Worm (Caenorhabditis elegans) whole organism, late embryonic: ENCODE results near the gene gcy-22.

Source experiments
- C08G9.2 ChIP-seq: sonication (generic microtip); optimal IDR thresholded peaks from 2 replicates; lab custom pipeline; 2016; ENCODE audit warnings: mild to moderate bottlenecking, missing genetic modification characterization, moderate library complexity, missing compliant biosample characterization
- K09A11.1 ChIP-seq: sonication (generic microtip); optimal IDR thresholded peaks from 2 replicates; lab custom pipeline; 2017; ENCODE audit warnings: antibody characterized with exemption, mild to moderate bottlenecking, missing genetic modification characterization, missing compliant biosample characterization; ENCODE audit not compliant: insufficient read depth
- Y22D7AL.16 ChIP-seq: sonication (generic microtip); optimal IDR thresholded peaks from 2 replicates; lab custom pipeline; 2016; ENCODE audit warnings: missing genetic modification characterization, missing compliant biosample characterization
- ceh-18 ChIP-seq: sonication (generic microtip); optimal IDR thresholded peaks from 2 replicates; lab custom pipeline; 2016; ENCODE audit warnings: missing genetic modification characterization, missing compliant biosample characterization
- ceh-22 ChIP-seq: sonication (generic microtip); optimal IDR thresholded peaks from 2 replicates; lab custom pipeline; 2017; ENCODE audit warnings: missing biosample characterization, missing genetic modification characterization
- ceh-30 ChIP-seq: fragments of 150-350 bp; optimal IDR thresholded peaks from 2 replicates; lab custom pipeline; 2014; ENCODE audit warnings: missing biosample characterization, missing genetic modification characterization
- ceh-31 ChIP-seq: sonication (generic microtip); optimal IDR thresholded peaks from 2 replicates; lab custom pipeline; 2016; ENCODE audit warnings: missing genetic modification characterization, missing compliant biosample characterization
- ceh-34 ChIP-seq: sonication (generic microtip); optimal IDR thresholded peaks from 2 replicates; lab custom pipeline; 2016; ENCODE audit warnings: mild to moderate bottlenecking, missing genetic modification characterization, missing compliant biosample characterization
- ceh-45 ChIP-seq: fragments of 200-800 bp; sonication (Bioruptor generic); IDR thresholded peaks from 2 replicates; pipeline ENCODE4 v1.3.6; 2022; ENCODE audit warnings: missing genetic modification reagents, missing genetic modification characterization, missing compliant biosample characterization
- ceh-6 ChIP-seq: fragments of 200-800 bp; sonication (Bioruptor generic); optimal IDR thresholded peaks from 2 replicates; lab custom pipeline; 2018; ENCODE audit warnings: mild to moderate bottlenecking, missing genetic modification characterization, missing compliant biosample characterization
- ceh-9 ChIP-seq: sonication (generic microtip); optimal IDR thresholded peaks from 2 replicates; lab custom pipeline; 2016; ENCODE audit warnings: mild to moderate bottlenecking, missing genetic modification characterization, inconsistent platforms, missing compliant biosample characterization
- elt-4 ChIP-seq: sonication (generic microtip); optimal IDR thresholded peaks from 2 replicates; lab custom pipeline; 2016; ENCODE audit warnings: missing genetic modification characterization, missing compliant biosample characterization
- eyg-1 ChIP-seq: sonication (generic microtip); optimal IDR thresholded peaks from 2 replicates; lab custom pipeline; 2016; ENCODE audit warnings: missing genotype, missing genetic modification characterization, missing compliant biosample characterization
- fax-1 ChIP-seq: sonication (generic microtip); optimal IDR thresholded peaks from 2 replicates; lab custom pipeline; 2016; ENCODE audit warnings: missing genotype, missing genetic modification characterization, missing compliant biosample characterization
- fkh-10 ChIP-seq: fragments of 150-350 bp; optimal IDR thresholded peaks from 2 replicates; lab custom pipeline; 2014; ENCODE audit warnings: missing biosample characterization, missing genetic modification reagents, missing genetic modification characterization
- hlh-13 ChIP-seq: fragments of 200-800 bp; sonication (Bioruptor generic); optimal IDR thresholded peaks from 2 replicates; lab custom pipeline; 2018; ENCODE audit warnings: mild to moderate bottlenecking, missing genetic modification characterization, missing compliant biosample characterization
- hlh-15 ChIP-seq: sonication (generic microtip); optimal IDR thresholded peaks from 2 replicates; lab custom pipeline; 2016; ENCODE audit warnings: missing genetic modification characterization, missing compliant biosample characterization
- hlh-6 ChIP-seq: sonication (generic microtip); optimal IDR thresholded peaks from 2 replicates; lab custom pipeline; 2016; ENCODE audit warnings: missing genotype, missing genetic modification characterization, missing compliant biosample characterization
- hlh-8 ChIP-seq: sonication (generic microtip); optimal IDR thresholded peaks from 2 replicates; lab custom pipeline; 2016; ENCODE audit warnings: missing genotype, missing genetic modification characterization, missing compliant biosample characterization
- lin-11 ChIP-seq: fragments of 200-800 bp; sonication (Bioruptor generic); optimal IDR thresholded peaks from 2 replicates; lab custom pipeline; 2018; ENCODE audit warnings: mild to moderate bottlenecking, missing genetic modification characterization, missing compliant biosample characterization
- mec-3 ChIP-seq: sonication (generic microtip); optimal IDR thresholded peaks from 2 replicates; lab custom pipeline; 2016; ENCODE audit warnings: borderline replicate concordance, missing genetic modification characterization, missing compliant biosample characterization
- nfya-1 ChIP-seq: sonication (generic microtip); optimal IDR thresholded peaks from 2 replicates; lab custom pipeline; 2017; ENCODE audit warnings: missing genetic modification characterization, mild to moderate bottlenecking, missing compliant biosample characterization, antibody characterized with exemption, moderate library complexity
- nhr-11 ChIP-seq: fragments of 150-350 bp; optimal IDR thresholded peaks from 2 replicates; lab custom pipeline; 2014; ENCODE audit warnings: missing biosample characterization, missing genetic modification characterization
- npax-4 ChIP-seq: sonication (generic microtip); optimal IDR thresholded peaks from 2 replicates; lab custom pipeline; 2016; ENCODE audit warnings: missing genetic modification characterization, missing compliant biosample characterization
- odd-2 ChIP-seq: sonication (generic microtip); optimal IDR thresholded peaks from 2 replicates; lab custom pipeline; 2017; ENCODE audit warnings: antibody characterized with exemption, mild to moderate bottlenecking, missing genetic modification characterization, missing compliant biosample characterization
- pag-3 ChIP-seq: sonication (generic microtip); optimal IDR thresholded peaks from 2 replicates; lab custom pipeline; 2016; ENCODE audit warnings: missing compliant biosample characterization, missing genetic modification characterization, borderline replicate concordance
- pat-9 ChIP-seq: fragments of 200-800 bp; sonication (Bioruptor generic); optimal IDR thresholded peaks from 2 replicates; lab custom pipeline; 2018; ENCODE audit warnings: mild to moderate bottlenecking, missing genetic modification characterization, moderate library complexity, missing compliant biosample characterization
- pax-1 ChIP-seq: fragments of 150-350 bp; optimal IDR thresholded peaks from 2 replicates; lab custom pipeline; 2014; ENCODE audit warnings: missing biosample characterization, missing genetic modification characterization
- pha-4 ChIP-seq: fragments of 150-350 bp; optimal IDR thresholded peaks from 2 replicates; lab custom pipeline; 2018; ENCODE audit warnings: missing biosample characterization, missing genetic modification reagents, missing genetic modification characterization
- pros-1 ChIP-seq: fragments of 150-350 bp; optimal IDR thresholded peaks from 2 replicates; lab custom pipeline; 2014; ENCODE audit warnings: missing biosample characterization, missing genetic modification reagents, missing genetic modification characterization
- ref-2 ChIP-seq: sonication (generic microtip); optimal IDR thresholded peaks from 2 replicates; lab custom pipeline; 2016; ENCODE audit warnings: missing genetic modification characterization, missing compliant biosample characterization
- rnt-1 ChIP-seq: sonication (generic microtip); optimal IDR thresholded peaks from 2 replicates; lab custom pipeline; 2016; ENCODE audit warnings: missing genetic modification characterization, missing compliant biosample characterization
- sox-4 ChIP-seq: sonication (generic microtip); optimal IDR thresholded peaks from 2 replicates; lab custom pipeline; 2017; ENCODE audit warnings: mild to moderate bottlenecking, missing genetic modification characterization, inconsistent platforms, missing compliant biosample characterization
- syd-9 ChIP-seq: sonication (generic microtip); optimal IDR thresholded peaks from 2 replicates; lab custom pipeline; 2016; ENCODE audit warnings: mild to moderate bottlenecking, missing genetic modification characterization, moderate library complexity, missing compliant biosample characterization
- tbx-2 ChIP-seq: sonication (generic microtip); optimal IDR thresholded peaks from 2 replicates; lab custom pipeline; 2016; ENCODE audit warnings: missing genetic modification characterization, missing compliant biosample characterization
- tbx-7 ChIP-seq: sonication (generic microtip); optimal IDR thresholded peaks from 2 replicates; lab custom pipeline; 2016; ENCODE audit warnings: missing genotype, missing genetic modification characterization, missing compliant biosample characterization
- ttx-3 ChIP-seq: sonication (generic microtip); optimal IDR thresholded peaks from 2 replicates; lab custom pipeline; 2016; ENCODE audit warnings: missing genetic modification reagents, missing genetic modification characterization, missing compliant biosample characterization
- unc-3 ChIP-seq, 2 experiments: fragments of 200-800 bp in 1 of 2; sonication (Bioruptor generic) in 1 of 2; sonication (generic microtip) in 1 of 2; conservative IDR thresholded peaks in 1 of 2; optimal IDR thresholded peaks in 1 of 2; 2 replicates each; pipeline versions ENCODE4 v1.3.6 to Lab custom; 2016 to 2022; ENCODE audit warnings: missing compliant biosample characterization in 2 of 2, missing genetic modification characterization in 2 of 2, missing genetic modification reagents in 1 of 2
- unc-42 ChIP-seq: sonication (generic microtip); optimal IDR thresholded peaks from 2 replicates; lab custom pipeline; 2016; ENCODE audit warnings: missing genotype, missing genetic modification characterization, missing compliant biosample characterization
- unc-55 ChIP-seq: sonication (generic microtip); optimal IDR thresholded peaks from 2 replicates; lab custom pipeline; 2017; ENCODE audit warnings: missing biosample characterization, missing genetic modification reagents, missing genetic modification characterization
- unc-86 ChIP-seq: sonication (generic microtip); optimal IDR thresholded peaks from 2 replicates; lab custom pipeline; 2016; ENCODE audit warnings: missing genetic modification characterization, missing compliant biosample characterization
- zip-5 ChIP-seq: sonication (generic microtip); optimal IDR thresholded peaks from 2 replicates; lab custom pipeline; 2016; ENCODE audit warnings: missing genetic modification characterization, missing compliant biosample characterization

gcy-22 gene

ce11 chrV:20841484-20841883 is 16.6 kb upstream of the gcy-22 start:
- no peak for TF ChIP-seq hlh-13 (GFP tag; lab: Kevin White, UChicago)
- TF ChIP-seq K09A11.1 (tag; lab: Kevin White, UChicago): no peak
- no peak for TF ChIP-seq hlh-6 (tag; lab: Kevin White, UChicago)
- no peak for TF ChIP-seq pag-3 (tag; lab: Kevin White, UChicago)
- no peak for TF ChIP-seq lin-11 (tag; lab: Kevin White, UChicago)
- no peak for TF ChIP-seq hlh-8 (tag; lab: Kevin White, UChicago)
- TF ChIP-seq eyg-1 (tag; lab: Kevin White, UChicago): no peak
- no peak for TF ChIP-seq ceh-30 (tag; lab: Kevin White, UChicago)
- no peak for TF ChIP-seq ceh-45 (GFP tag; lab: Robert Waterston, UW)
- TF ChIP-seq fkh-10 (GFP tag; lab: Kevin White, UChicago): no peak
- no peak for TF ChIP-seq nhr-11 (tag; lab: Kevin White, UChicago)
- TF ChIP-seq nfya-1 (tag; lab: Kevin White, UChicago): no peak
- TF ChIP-seq unc-86 (tag; lab: Kevin White, UChicago): no peak

- TF ChIP-seq rnt-1 (peak; percentile 11), ref-2 (tag; lab: Kevin White, UChicago) (peak; percentile 49), ceh-34 (tag; lab: Kevin White, UChicago) (peak; percentile 10), tbx-7 (tag; lab: Kevin White, UChicago) (peak; percentile 4), ceh-31 (tag; lab: Kevin White, UChicago) (peak; percentile 62), C08G9.2 (tag; lab: Kevin White, UChicago) (peak; percentile 63), tbx-2 (tag; lab: Kevin White, UChicago) (peak; percentile 35)
Observed at ce11 chrV:20839307-20839909, 14.5 kb upstream of the gcy-22 start.

DNA sequence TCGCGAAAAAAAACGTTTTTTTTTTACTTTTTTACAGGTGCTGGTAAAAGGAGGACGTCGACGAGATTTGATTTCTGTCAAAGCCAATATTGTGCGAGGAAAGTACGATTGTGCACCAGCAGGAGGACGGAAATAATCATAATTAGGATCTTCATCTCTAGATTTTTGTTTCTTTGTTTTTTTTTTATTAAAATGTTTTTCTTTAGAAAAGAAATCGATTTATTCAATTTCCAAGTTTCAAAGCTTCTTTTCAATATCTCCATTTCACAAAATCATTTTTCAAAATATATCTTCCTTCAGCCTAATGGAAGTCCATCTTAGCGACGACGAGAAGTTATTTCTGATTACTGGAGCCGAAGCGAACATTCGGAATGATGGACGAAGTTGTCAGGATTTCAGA is 13.7 kb upstream of the gcy-22 start, which contains the start of gene exos-7:
exos-7 (plus strand) TSS at position 301 of the 400 bp plus-strand sequence.
- TF ChIP-seq ceh-31 (tag; lab: Kevin White, UChicago) (no peak), unc-55 (GFP tag; lab: Kevin White, UChicago) (no peak)
- TF ChIP-seq, all 69 proteins: peak for 0

- TF ChIP-seq hlh-8 (tag; lab: Kevin White, UChicago) (no peak), zip-5 (tag; lab: Kevin White, UChicago) (no peak), ttx-3 (tag; lab: Kevin White, UChicago) (no peak), nfya-1 (tag; lab: Kevin White, UChicago) (peak; percentile 1)
Observed at ce11 chrV:20837765-20838164, 12.9 kb upstream of the gcy-22 start, which contains the start of gene mrps-12. mrps-12 (plus strand) TSS chrV:20838080.

- TF ChIP-seq unc-42 (tag; lab: Kevin White, UChicago): peak; percentile 78
- no peak for TF ChIP-seq eyg-1 (tag; lab: Kevin White, UChicago)
- TF ChIP-seq Y22D7AL.16: no peak
- no peak for TF ChIP-seq pat-9 (tag; lab: Kevin White, UChicago)
- TF ChIP-seq hlh-13 (GFP tag; lab: Kevin White, UChicago): no peak
- TF ChIP-seq unc-86 (tag; lab: Kevin White, UChicago): peak; percentile 55
- no peak for TF ChIP-seq pros-1
- no peak for TF ChIP-seq syd-9 (tag; lab: Kevin White, UChicago)
- no peak for TF ChIP-seq elt-4 (tag; lab: Kevin White, UChicago)
- no peak for TF ChIP-seq lin-11 (tag; lab: Kevin White, UChicago)
- TF ChIP-seq ceh-18: no peak
- TF ChIP-seq ceh-30 (tag; lab: Kevin White, UChicago): no peak
- no peak for TF ChIP-seq hlh-15 (tag; lab: Kevin White, UChicago)
- TF ChIP-seq ceh-22 (tag; lab: Kevin White, UChicago): no peak
- peak; percentile 6 for TF ChIP-seq fax-1
- TF ChIP-seq unc-3 (GFP tag; conservative IDR thresholded peaks at IDR 0.05; lab: Robert Waterston, UW): no peak
- TF ChIP-seq unc-3 (tag; optimal IDR thresholded peaks at IDR 0.05; lab: Kevin White, UChicago): peak; percentile 10
- TF ChIP-seq ceh-9: no peak
- TF ChIP-seq ceh-6: no peak
- no peak for TF ChIP-seq pha-4 (tag; lab: Kevin White, UChicago)
- TF ChIP-seq tbx-2 (tag; lab: Kevin White, UChicago): peak; percentile 72
- TF ChIP-seq npax-4: no peak
- TF ChIP-seq sox-4 (tag; lab: Kevin White, UChicago): peak; percentile 12
- no peak for TF ChIP-seq mec-3 (tag; lab: Kevin White, UChicago)
- no peak for TF ChIP-seq pax-1 (tag; lab: Kevin White, UChicago)
- TF ChIP-seq odd-2 (tag; lab: Kevin White, UChicago): no peak
Observed at ce11 chrV:20832554-20832963, 7.7 kb upstream of the gcy-22 start.
